Fruit fly (Drosophila melanogaster) whole organism, embryonic: Measurements from ENCODE around the gene CG5835.
A peak's percentile ranks its signal among the peaks of the same experiment; 100 is the strongest.

Source experiments
- Aef1 ChIP-seq: fragments of 200-800 bp; sonication (Bioruptor generic); IDR thresholded peaks from 3 replicates; pipeline ENCODE4 v1.3.6; 2022; ENCODE audit warnings: missing biosample characterization, missing genetic modification characterization
- Atf-2 ChIP-seq: fragments of 200-800 bp; sonication (Bioruptor generic); optimal IDR thresholded peaks from 2 replicates; lab custom pipeline; 2016; ENCODE audit warnings: missing biosample characterization, missing genetic modification characterization
- B-H1 ChIP-seq: fragments of 200-800 bp; sonication (Bioruptor generic); IDR thresholded peaks from 3 replicates; pipeline ENCODE4 v1.3.6; 2022; ENCODE audit warnings: missing biosample characterization, missing genetic modification characterization
- Blimp-1 ChIP-seq: fragments of 200-800 bp; sonication (Bioruptor generic); optimal IDR thresholded peaks from 3 replicates; lab custom pipeline; 2018; ENCODE audit warnings: missing biosample characterization, missing genetic modification characterization, mild to moderate bottlenecking, moderate library complexity, missing genetic modification reagents
- C15 ChIP-seq: fragments of 200-800 bp; sonication (Bioruptor generic); IDR thresholded peaks from 3 replicates; pipeline ENCODE4 v1.3.6; 2022; ENCODE audit warnings: missing biosample characterization, missing genetic modification characterization
- CG1024 ChIP-seq: fragments of 200-800 bp; sonication (Bioruptor generic); IDR thresholded peaks from 2 replicates; pipeline ENCODE4 v1.3.6; 2022; ENCODE audit warnings: missing biosample characterization, missing genetic modification characterization
- CG10366 ChIP-seq: fragments of 200-800 bp; sonication (Bioruptor generic); IDR thresholded peaks from 2 replicates; pipeline ENCODE4 v1.3.6; 2022; ENCODE audit warnings: missing biosample characterization, missing genetic modification characterization
- CG10565 ChIP-seq: fragments of 200-800 bp; sonication (Bioruptor generic); optimal IDR thresholded peaks from 3 replicates; lab custom pipeline; 2016; ENCODE audit warnings: missing biosample characterization, mild to moderate bottlenecking, missing genetic modification characterization
- CG10979 ChIP-seq: fragments of 200-800 bp; sonication (Bioruptor generic); optimal IDR thresholded peaks from 2 replicates; lab custom pipeline; 2018; ENCODE audit warnings: missing biosample characterization, mild to moderate bottlenecking, missing genetic modification characterization, moderate library complexity
- CG12942 ChIP-seq: fragments of 200-800 bp; sonication (Bioruptor generic); optimal IDR thresholded peaks from 3 replicates; lab custom pipeline; 2016; ENCODE audit warnings: missing biosample characterization, missing genetic modification characterization
- CG14050 ChIP-seq: fragments of 200-800 bp; sonication (Bioruptor generic); IDR thresholded peaks from 3 replicates; pipeline ENCODE4 v1.3.6; 2022; ENCODE audit warnings: missing biosample characterization, missing genetic modification characterization
- CG14667 ChIP-seq: fragments of 200-800 bp; sonication (Bioruptor generic); IDR thresholded peaks from 2 replicates; pipeline ENCODE4 v1.3.6; 2022; ENCODE audit warnings: missing biosample characterization, missing genetic modification characterization
- CG1529 ChIP-seq: fragments of 200-800 bp; sonication (Bioruptor generic); optimal IDR thresholded peaks from 3 replicates; lab custom pipeline; 2018; ENCODE audit warnings: missing biosample characterization, missing genetic modification characterization
- CG16779 ChIP-seq: fragments of 200-800 bp; sonication (Bioruptor generic); IDR thresholded peaks from 2 replicates; pipeline ENCODE4 v1.3.6; 2022; ENCODE audit warnings: missing biosample characterization, missing genetic modification characterization
- CG30020 ChIP-seq: fragments of 200-800 bp; optimal IDR thresholded peaks from 2 replicates; lab custom pipeline; 2019; ENCODE audit warnings: missing biosample characterization, mild to moderate bottlenecking, missing genetic modification characterization, moderate library complexity
- CG30403 ChIP-seq: fragments of 200-800 bp; sonication (Bioruptor generic); optimal IDR thresholded peaks from 3 replicates; lab custom pipeline; 2016; ENCODE audit warnings: missing biosample characterization, missing genetic modification characterization
- CG31388 ChIP-seq: fragments of 200-800 bp; sonication (Bioruptor generic); optimal IDR thresholded peaks from 2 replicates; lab custom pipeline; 2016; ENCODE audit warnings: missing biosample characterization, missing genetic modification characterization
- CG3163 ChIP-seq: fragments of 200-800 bp; sonication (Bioruptor generic); optimal IDR thresholded peaks from 3 replicates; lab custom pipeline; 2016; ENCODE audit warnings: missing biosample characterization, missing genetic modification characterization
- CG3838 ChIP-seq: fragments of 200-800 bp; sonication (Bioruptor generic); optimal IDR thresholded peaks from 3 replicates; lab custom pipeline; 2016; ENCODE audit warnings: missing biosample characterization, missing genetic modification characterization
- CG4424 ChIP-seq: fragments of 200-800 bp; sonication (Bioruptor generic); optimal IDR thresholded peaks from 3 replicates; lab custom pipeline; 2016; ENCODE audit warnings: missing biosample characterization, missing genetic modification characterization
- CG6254 ChIP-seq: fragments of 200-800 bp; sonication (Bioruptor generic); optimal IDR thresholded peaks from 3 replicates; lab custom pipeline; 2017; ENCODE audit warnings: mild to moderate bottlenecking, missing biosample characterization, missing genetic modification reagents, missing genetic modification characterization
- CG6272 ChIP-seq: fragments of 200-800 bp; sonication (Bioruptor generic); IDR thresholded peaks from 2 replicates; pipeline ENCODE4 v1.3.6; 2022; ENCODE audit warnings: missing biosample characterization, missing genetic modification characterization
- CG6813 ChIP-seq: fragments of 200-800 bp; sonication (Bioruptor generic); optimal IDR thresholded peaks from 2 replicates; lab custom pipeline; 2017; ENCODE audit warnings: missing biosample characterization, missing genetic modification characterization, mild to moderate bottlenecking, moderate library complexity, missing genetic modification reagents
- CG7271 ChIP-seq: fragments of 200-800 bp; sonication (Bioruptor generic); optimal IDR thresholded peaks from 2 replicates; lab custom pipeline; 2018; ENCODE audit warnings: missing biosample characterization, mild to moderate bottlenecking, missing genetic modification characterization, moderate library complexity
- CG7928 ChIP-seq: fragments of 200-800 bp; sonication (Bioruptor generic); optimal IDR thresholded peaks from 2 replicates; lab custom pipeline; 2017; ENCODE audit warnings: missing biosample characterization, mild to moderate bottlenecking, missing genetic modification characterization
- CG7963 ChIP-seq: fragments of 200-800 bp; sonication (Bioruptor generic); IDR thresholded peaks from 3 replicates; pipeline ENCODE4 v1.3.6; 2022; ENCODE audit warnings: missing biosample characterization, missing genetic modification characterization; ENCODE audit not compliant: partially characterized antibody
- CG9215 ChIP-seq: fragments of 200-800 bp; sonication (Bioruptor generic); IDR thresholded peaks from 2 replicates; pipeline ENCODE4 v1.3.6; 2022; ENCODE audit warnings: missing biosample characterization, missing genetic modification characterization
- CTCF ChIP-seq: fragments of 200-800 bp; sonication (Bioruptor generic); optimal IDR thresholded peaks from 2 replicates; lab custom pipeline; 2017; ENCODE audit warnings: missing biosample characterization, mild to moderate bottlenecking, missing genetic modification characterization, moderate library complexity
- Drgx ChIP-seq: fragments of 200-800 bp; sonication (Bioruptor generic); IDR thresholded peaks from 2 replicates; pipeline ENCODE4 v1.3.6; 2022; ENCODE audit warnings: missing biosample characterization, missing genetic modification characterization
- HLH54F ChIP-seq: fragments of 200-800 bp; sonication (Bioruptor generic); optimal IDR thresholded peaks from 3 replicates; lab custom pipeline; 2016; ENCODE audit warnings: missing biosample characterization, missing genetic modification characterization
- Hey ChIP-seq: fragments of 200-800 bp; sonication (Bioruptor generic); optimal IDR thresholded peaks from 3 replicates; lab custom pipeline; 2018; ENCODE audit warnings: missing biosample characterization, mild to moderate bottlenecking, missing genetic modification characterization
- Hmx ChIP-seq: fragments of 200-800 bp; sonication (Bioruptor generic); optimal IDR thresholded peaks from 2 replicates; lab custom pipeline; 2016; ENCODE audit warnings: missing biosample characterization, missing genetic modification characterization
- Hr3 ChIP-seq: fragments of 200-800 bp; sonication (Bioruptor generic); optimal IDR thresholded peaks from 3 replicates; lab custom pipeline; 2016; ENCODE audit warnings: missing biosample characterization, missing genetic modification characterization
- Jarid2 ChIP-seq: fragments of 200-800 bp; sonication (Bioruptor generic); optimal IDR thresholded peaks from 3 replicates; lab custom pipeline; 2017; ENCODE audit warnings: mild to moderate bottlenecking, missing biosample characterization, missing genetic modification reagents, missing genetic modification characterization
- MTF-1 ChIP-seq: fragments of 200-800 bp; sonication (Bioruptor generic); optimal IDR thresholded peaks from 2 replicates; lab custom pipeline; 2018; ENCODE audit warnings: missing biosample characterization, mild to moderate bottlenecking, missing genetic modification characterization, borderline replicate concordance
- NC2β ChIP-seq: fragments of 200-800 bp; sonication (Bioruptor generic); optimal IDR thresholded peaks from 2 replicates; lab custom pipeline; 2016; ENCODE audit warnings: missing biosample characterization, missing genetic modification characterization
- Pdp1 ChIP-seq, 2 experiments: fragments of 200-800 bp; sonication (Bioruptor generic); optimal IDR thresholded peaks; 3 replicates each; lab custom pipeline; 2016; ENCODE audit warnings: missing biosample characterization in 2 of 2, missing genetic modification characterization in 2 of 2, mild to moderate bottlenecking in 1 of 2, moderate library complexity in 1 of 2
- ac ChIP-seq: fragments of 200-800 bp; sonication (Bioruptor generic); optimal IDR thresholded peaks from 3 replicates; lab custom pipeline; 2017; ENCODE audit warnings: missing biosample characterization, mild to moderate bottlenecking, missing genetic modification characterization
- az2 ChIP-seq: fragments of 200-800 bp; sonication (Bioruptor generic); optimal IDR thresholded peaks from 3 replicates; lab custom pipeline; 2016; ENCODE audit warnings: missing biosample characterization, missing genetic modification characterization
- bab2 ChIP-seq: fragments of 200-800 bp; sonication (Bioruptor generic); optimal IDR thresholded peaks from 2 replicates; lab custom pipeline; 2016; ENCODE audit warnings: missing biosample characterization, missing genetic modification characterization
- croc ChIP-seq: fragments of 200-800 bp; sonication (Bioruptor generic); conservative IDR thresholded peaks from 3 replicates; pipeline ENCODE4 v1.3.6; 2022; ENCODE audit warnings: missing biosample characterization, missing genetic modification characterization
- disco-r ChIP-seq: fragments of 200-800 bp; sonication (Bioruptor generic); optimal IDR thresholded peaks from 2 replicates; lab custom pipeline; 2016; ENCODE audit warnings: missing biosample characterization, missing genetic modification characterization
- en ChIP-seq: fragments of 200-800 bp; sonication (Bioruptor generic); optimal IDR thresholded peaks from 2 replicates; lab custom pipeline; 2016; ENCODE audit warnings: missing biosample characterization, missing genetic modification characterization
- grn ChIP-seq: fragments of 200-800 bp; sonication (Bioruptor generic); optimal IDR thresholded peaks from 3 replicates; lab custom pipeline; 2017; ENCODE audit warnings: missing biosample characterization, missing genetic modification characterization
- h ChIP-seq: fragments of >200 bp; optimal IDR thresholded peaks from 2 replicates; lab custom pipeline; 2017
- ken ChIP-seq: fragments of 200-800 bp; sonication (Bioruptor generic); IDR thresholded peaks from 3 replicates; pipeline ENCODE4 v1.3.6; 2022; ENCODE audit warnings: missing biosample characterization, missing genetic modification characterization
- kni ChIP-seq: fragments of 200-800 bp; sonication (Bioruptor generic); optimal IDR thresholded peaks from 3 replicates; lab custom pipeline; 2017; ENCODE audit warnings: mild to moderate bottlenecking, missing biosample characterization, missing genetic modification reagents, missing genetic modification characterization
- pita ChIP-seq: fragments of 200-800 bp; sonication (Bioruptor generic); optimal IDR thresholded peaks from 2 replicates; lab custom pipeline; 2017; ENCODE audit warnings: missing biosample characterization, mild to moderate bottlenecking, missing genetic modification characterization
- repo ChIP-seq: fragments of 200-800 bp; sonication (Bioruptor generic); optimal IDR thresholded peaks from 2 replicates; lab custom pipeline; 2016; ENCODE audit warnings: missing biosample characterization, missing genetic modification characterization
- slou ChIP-seq: fragments of 200-800 bp; sonication (Bioruptor generic); optimal IDR thresholded peaks from 3 replicates; lab custom pipeline; 2016; ENCODE audit warnings: missing biosample characterization, missing genetic modification characterization
- toy ChIP-seq: fragments of 200-800 bp; sonication (Bioruptor generic); IDR thresholded peaks from 2 replicates; pipeline ENCODE4 v1.3.6; 2022; ENCODE audit warnings: missing biosample characterization, missing genetic modification characterization
- twi ChIP-seq: fragments of 200-800 bp; optimal IDR thresholded peaks from 2 replicates; lab custom pipeline; 2019; ENCODE audit warnings: missing biosample characterization, mild to moderate bottlenecking, missing genetic modification characterization, moderate library complexity
- tx ChIP-seq: fragments of 200-800 bp; sonication (Bioruptor generic); optimal IDR thresholded peaks from 2 replicates; lab custom pipeline; 2016; ENCODE audit warnings: missing biosample characterization, missing genetic modification characterization
- usp ChIP-seq: fragments of >200 bp; optimal IDR thresholded peaks from 2 replicates; lab custom pipeline; 2017; ENCODE audit warnings: missing biosample characterization, missing genetic modification characterization

Gene CG5835

dm6 chr3R:19108126-19108525, 45.4 kb downstream of the CG5835 start (continued):
- no peak; the same call in 1 of the 2 replicates for TF ChIP-seq CG10366 (GFP tag; lab: Robert Waterston, UW)
- TF ChIP-seq B-H1 (GFP tag; lab: Robert Waterston, UW) = no peak
- no peak for TF ChIP-seq CG7963 (GFP tag; lab: Robert Waterston, UW)
- no peak for TF ChIP-seq kni (GFP tag; lab: Kevin White, UChicago)
- TF ChIP-seq Pdp1 (GFP tag; optimal IDR thresholded peaks at IDR 0.05; lab: Kevin White, UChicago) = no peak
- TF ChIP-seq Hmx = no peak
- TF ChIP-seq slou (GFP tag; lab: Kevin White, UChicago) = no peak
- TF ChIP-seq CG3838 (GFP tag; lab: Kevin White, UChicago) = no peak
- no peak for TF ChIP-seq Hr3 (GFP tag; lab: Kevin White, UChicago)
- 0 out of 2 replicates have a peak, but pooled peaks have one; percentile 33 for TF ChIP-seq CG14667
- no peak for TF ChIP-seq CG30403 (GFP tag; lab: Kevin White, UChicago)
- TF ChIP-seq grn = no peak
- no peak for TF ChIP-seq CG7271 (tag; lab: Kevin White, UChicago)
- no peak for TF ChIP-seq pita (GFP tag; lab: Kevin White, UChicago)
- no peak for TF ChIP-seq h (lab: Kevin White, UChicago)
- TF ChIP-seq Blimp-1 (GFP tag; lab: Kevin White, UChicago) = peak; percentile 54
- no peak for TF ChIP-seq C15
- no peak for TF ChIP-seq NC2β (GFP tag; lab: Kevin White, UChicago)
- no peak for TF ChIP-seq Jarid2 (GFP tag; lab: Kevin White, UChicago)
- no peak for TF ChIP-seq CG3163 (GFP tag; lab: Kevin White, UChicago)
- TF ChIP-seq CG12942 (GFP tag; lab: Kevin White, UChicago) = no peak
- 0 out of 3 replicates have a peak, but pooled peaks have one; percentile 36 for TF ChIP-seq ken (GFP tag; lab: Robert Waterston, UW)
- no peak for TF ChIP-seq HLH54F (GFP tag; lab: Kevin White, UChicago)
- TF ChIP-seq Drgx (GFP tag; lab: Robert Waterston, UW) = 0 out of 2 replicates have a peak, but pooled peaks have one; percentile 16
- TF ChIP-seq Aef1 (GFP tag; lab: Robert Waterston, UW) = no peak
- TF ChIP-seq disco-r (GFP tag; lab: Kevin White, UChicago) = no peak
- TF ChIP-seq tx (GFP tag; lab: Kevin White, UChicago) = no peak
- TF ChIP-seq CG4424 (GFP tag; lab: Kevin White, UChicago) = peak; percentile 13
- peak; percentile 60 for TF ChIP-seq CG10979 (tag; lab: Kevin White, UChicago)
- TF ChIP-seq CG16779 (GFP tag; lab: Robert Waterston, UW) = no peak
- peak; percentile 37 for TF ChIP-seq CG6254 (GFP tag; lab: Kevin White, UChicago)
- no peak for TF ChIP-seq CG14050 (GFP tag; lab: Robert Waterston, UW)
- TF ChIP-seq Atf-2 (GFP tag; lab: Kevin White, UChicago) = no peak
- no peak for TF ChIP-seq CG30020 (tag; lab: Kevin White, UChicago)
- TF ChIP-seq CG6272 (GFP tag; lab: Robert Waterston, UW) = no peak
- peak; percentile 6 for TF ChIP-seq az2 (GFP tag; lab: Kevin White, UChicago)
- TF ChIP-seq CG7928 (GFP tag; lab: Kevin White, UChicago) = no peak
- TF ChIP-seq CG10565 (GFP tag; lab: Kevin White, UChicago) = no peak
- TF ChIP-seq MTF-1 (GFP tag; lab: Kevin White, UChicago) = no peak
- no peak for TF ChIP-seq en (GFP tag; lab: Kevin White, UChicago)
- TF ChIP-seq ac (GFP tag; lab: Kevin White, UChicago) = no peak
- TF ChIP-seq CG1529 (GFP tag; lab: Kevin White, UChicago) = no peak
- TF ChIP-seq croc (GFP tag; lab: Robert Waterston, UW) = no peak
- no peak for TF ChIP-seq usp (GFP tag; lab: Kevin White, UChicago)
- no peak for TF ChIP-seq CG9215 (GFP tag; lab: Robert Waterston, UW)
- no peak for TF ChIP-seq CG31388
- TF ChIP-seq toy = no peak
- no peak for TF ChIP-seq repo
- TF ChIP-seq CG1024 = no peak
- TF ChIP-seq twi = peak; percentile 47
- TF ChIP-seq CTCF (GFP tag; lab: Kevin White, UChicago) = no peak
- no peak for TF ChIP-seq Hey (tag; lab: Kevin White, UChicago)
- TF ChIP-seq CG6813 (GFP tag; lab: Kevin White, UChicago) = no peak
- no peak for TF ChIP-seq bab2 (GFP tag; lab: Kevin White, UChicago)
